Worm (Caenorhabditis elegans) whole organism, L3 larva: ENCODE results near the gene Y57G11C.36.

Source experiments
- ama-1 ChIP-seq: fragments of 150-350 bp; optimal IDR thresholded peaks from 2 replicates; lab custom pipeline; 2018
- ceh-28 ChIP-seq: fragments of 150-350 bp; optimal IDR thresholded peaks from 2 replicates; lab custom pipeline; 2014; ENCODE audit warnings: missing biosample characterization, missing genetic modification reagents, missing genetic modification characterization
- ceh-9 ChIP-seq: sonication (generic microtip); optimal IDR thresholded peaks from 2 replicates; lab custom pipeline; 2018; ENCODE audit warnings: missing biosample characterization, missing genetic modification characterization
- egl-27 ChIP-seq: sonication (generic microtip); optimal IDR thresholded peaks from 4 replicates; lab custom pipeline; 2017; ENCODE audit warnings: missing biosample characterization, missing genetic modification reagents, missing genetic modification characterization
- elt-1 ChIP-seq: fragments of 150-350 bp; optimal IDR thresholded peaks from 2 replicates; lab custom pipeline; 2014; ENCODE audit warnings: missing biosample characterization, missing genetic modification characterization
- fos-1 ChIP-seq: fragments of 150-350 bp; optimal IDR thresholded peaks from 2 replicates; lab custom pipeline; 2014; ENCODE audit warnings: missing biosample characterization, missing genetic modification characterization
- lin-39 ChIP-seq: fragments of 150-350 bp; optimal IDR thresholded peaks from 2 replicates; lab custom pipeline; 2018; ENCODE audit warnings: missing biosample characterization, missing genetic modification reagents, missing genetic modification characterization
- mdl-1 ChIP-seq: fragments of 150-350 bp; optimal IDR thresholded peaks from 2 replicates; lab custom pipeline; 2014; ENCODE audit warnings: missing biosample characterization, missing genetic modification characterization
- nhr-12 ChIP-seq: fragments of 150-350 bp; optimal IDR thresholded peaks from 2 replicates; lab custom pipeline; 2014; ENCODE audit warnings: missing biosample characterization, missing genetic modification characterization
- nhr-23 ChIP-seq: fragments of 150-350 bp; optimal IDR thresholded peaks from 2 replicates; lab custom pipeline; 2014; ENCODE audit warnings: missing biosample characterization, missing genetic modification reagents, missing genetic modification characterization
- nhr-237 ChIP-seq: fragments of 150-350 bp; optimal IDR thresholded peaks from 2 replicates; lab custom pipeline; 2014; ENCODE audit warnings: missing biosample characterization, missing genetic modification characterization
- nhr-25 ChIP-seq: sonication (generic microtip); optimal IDR thresholded peaks from 2 replicates; lab custom pipeline; 2017; ENCODE audit warnings: missing biosample characterization, missing genetic modification characterization
- nhr-77 ChIP-seq: fragments of 150-350 bp; optimal IDR thresholded peaks from 2 replicates; lab custom pipeline; 2014; ENCODE audit warnings: missing biosample characterization, missing genetic modification characterization
- tbx-2 ChIP-seq: sonication (generic microtip); optimal IDR thresholded peaks from 2 replicates; lab custom pipeline; 2016; ENCODE audit warnings: mild to moderate bottlenecking, missing genetic modification characterization, missing compliant biosample characterization

DNA sequence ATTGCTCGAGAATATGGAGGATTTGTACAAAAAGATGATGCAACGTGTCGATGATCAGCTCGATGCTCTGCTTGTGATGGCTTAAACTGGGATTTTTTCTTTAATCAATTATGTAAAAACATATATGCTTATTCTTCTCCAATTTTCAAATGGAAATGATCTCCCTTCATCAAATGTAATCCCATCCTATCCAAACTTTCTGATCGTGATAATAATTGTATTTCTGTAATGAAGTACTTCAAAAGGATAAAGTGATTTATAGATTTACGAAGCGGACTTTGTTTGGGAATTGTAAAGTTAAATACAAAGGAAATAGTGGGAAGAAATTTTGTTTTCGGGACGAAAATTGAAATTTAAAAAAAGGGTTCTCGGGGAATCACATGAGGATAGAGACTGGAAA, 17.0 kb upstream of the Y57G11C.36 start:
- peak; percentile 8 for TF ChIP-seq nhr-25 (tag; lab: Kevin White, UChicago)
- TF ChIP-seq lin-39 (tag; lab: Kevin White, UChicago): no peak
- peak; percentile 28 for TF ChIP-seq ceh-28
- TF ChIP-seq ama-1 (lab: Kevin White, UChicago): peak; percentile 61
- TF ChIP-seq nhr-237: no peak
- no peak for TF ChIP-seq nhr-12 (tag; lab: Kevin White, UChicago)
- TF ChIP-seq elt-1: no peak
- TF ChIP-seq nhr-23: no peak
- TF ChIP-seq nhr-77 (tag; lab: Kevin White, UChicago): no peak
- no peak for TF ChIP-seq fos-1
- TF ChIP-seq mdl-1 (tag; lab: Kevin White, UChicago): no peak
- TF ChIP-seq ceh-9 (tag; lab: Kevin White, UChicago): no peak
- TF ChIP-seq tbx-2: no peak
- TF ChIP-seq egl-27 (tag; lab: Kevin White, UChicago): no peak
